Worm (Caenorhabditis elegans) whole organism, early embryonic: ENCODE results near the gene cnp-3.

Source experiments
- B0310.2 ChIP-seq: sonication (generic microtip); optimal IDR thresholded peaks from 2 replicates; lab custom pipeline; 2016; ENCODE audit warnings: mild to moderate bottlenecking, missing genetic modification characterization, missing compliant biosample characterization
- F13C5.2 ChIP-seq: sonication (generic microtip); optimal IDR thresholded peaks from 2 replicates; lab custom pipeline; 2017; ENCODE audit warnings: mild to moderate bottlenecking, missing genetic modification characterization, inconsistent platforms, missing compliant biosample characterization
- aly-1 ChIP-seq: sonication (generic microtip); optimal IDR thresholded peaks from 2 replicates; lab custom pipeline; 2016; ENCODE audit warnings: missing genetic modification characterization, missing compliant biosample characterization
- ama-1 ChIP-seq: fragments of 150-350 bp; optimal IDR thresholded peaks from 2 replicates; lab custom pipeline; 2014
- ceh-13 ChIP-seq: fragments of 200-800 bp; sonication (Bioruptor generic); optimal IDR thresholded peaks from 2 replicates; lab custom pipeline; 2018; ENCODE audit warnings: mild to moderate bottlenecking, missing genetic modification characterization, missing compliant biosample characterization
- ceh-36 ChIP-seq: sonication (generic microtip); optimal IDR thresholded peaks from 2 replicates; lab custom pipeline; 2016; ENCODE audit warnings: missing genetic modification characterization, inconsistent platforms, missing compliant biosample characterization
- ets-7 ChIP-seq: sonication (generic microtip); optimal IDR thresholded peaks from 2 replicates; lab custom pipeline; 2016; ENCODE audit warnings: missing genotype, missing genetic modification characterization, missing compliant biosample characterization
- flt-1 ChIP-seq: fragments of 200-800 bp; sonication (Bioruptor generic); IDR thresholded peaks from 2 replicates; pipeline ENCODE4 v1.3.6; 2022; ENCODE audit warnings: missing genetic modification characterization, missing compliant biosample characterization
- hmbx-1 ChIP-seq: sonication (generic microtip); optimal IDR thresholded peaks from 2 replicates; lab custom pipeline; 2016; ENCODE audit warnings: mild to moderate bottlenecking, missing genetic modification characterization, missing compliant biosample characterization
- hmg-4 ChIP-seq: fragments of 200-800 bp; sonication (Bioruptor generic); optimal IDR thresholded peaks from 2 replicates; lab custom pipeline; 2018; ENCODE audit warnings: mild to moderate bottlenecking, missing genetic modification characterization, missing compliant biosample characterization
- hnd-1 ChIP-seq: sonication (generic microtip); optimal IDR thresholded peaks from 2 replicates; lab custom pipeline; 2016; ENCODE audit warnings: missing genetic modification characterization, missing compliant biosample characterization
- pes-1 ChIP-seq: fragments of 200-800 bp; sonication (Bioruptor generic); IDR thresholded peaks from 2 replicates; pipeline ENCODE4 v1.3.6; 2022; ENCODE audit warnings: missing genetic modification reagents, missing genetic modification characterization, missing compliant biosample characterization
- scrt-1 ChIP-seq: fragments of 200-800 bp; sonication (Bioruptor generic); IDR thresholded peaks from 2 replicates; pipeline ENCODE4 v1.3.6; 2022; ENCODE audit warnings: missing genetic modification characterization, missing compliant biosample characterization
- sea-1 ChIP-seq: fragments of 200-800 bp; sonication (Bioruptor generic); conservative IDR thresholded peaks from 2 replicates; pipeline ENCODE4 v1.3.6; 2022; ENCODE audit warnings: missing genetic modification characterization, missing compliant biosample characterization
- tbx-11 ChIP-seq: fragments of 200-800 bp; sonication (Bioruptor generic); IDR thresholded peaks from 2 replicates; pipeline ENCODE4 v1.3.6; 2022; ENCODE audit warnings: missing genetic modification characterization, missing compliant biosample characterization
- tbx-37 ChIP-seq: fragments of 200-800 bp; sonication (Bioruptor generic); conservative IDR thresholded peaks from 2 replicates; pipeline ENCODE4 v1.3.6; 2022; ENCODE audit warnings: missing genetic modification reagents, missing genetic modification characterization, missing compliant biosample characterization
- tra-4 ChIP-seq: sonication (generic microtip); optimal IDR thresholded peaks from 2 replicates; lab custom pipeline; 2017; ENCODE audit warnings: missing genetic modification characterization, missing compliant biosample characterization

cnp-3 gene

DNA sequence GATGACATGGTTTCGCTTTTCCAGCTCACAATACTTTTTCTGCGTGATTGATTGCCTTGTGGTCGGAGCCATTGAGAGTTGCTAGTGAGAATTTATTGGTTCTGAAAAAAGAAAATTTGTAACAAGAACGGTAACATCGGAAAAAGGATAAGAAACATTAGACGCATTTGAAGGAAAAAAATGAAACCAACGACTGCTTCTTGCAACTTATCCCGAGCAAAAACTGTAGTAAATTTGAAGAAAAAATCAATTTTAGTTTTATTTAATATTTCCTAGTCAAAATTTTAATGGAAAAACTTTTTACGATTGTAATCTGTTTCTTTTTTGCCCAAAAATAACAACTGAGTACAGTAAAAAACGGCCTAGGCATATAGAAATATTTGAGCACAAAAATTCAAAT, 30.2 kb downstream of the cnp-3 start, which contains the start of gene lido-4:
lido-4 (minus strand) TSS at position 101 of the 400 bp plus-strand sequence.
- no peak for TF ChIP-seq pes-1 (GFP tag; lab: Robert Waterston, UW)
- no peak for TF ChIP-seq flt-1 (GFP tag; lab: Robert Waterston, UW)
- TF ChIP-seq ceh-36 (tag; lab: Kevin White, UChicago) = no peak
- TF ChIP-seq F13C5.2 (tag; lab: Kevin White, UChicago) = no peak
- no peak for TF ChIP-seq aly-1 (tag; lab: Kevin White, UChicago)
- no peak for TF ChIP-seq ets-7 (tag; lab: Kevin White, UChicago)
- TF ChIP-seq tbx-11 (GFP tag; lab: Robert Waterston, UW) = no peak
- TF ChIP-seq hmg-4 (GFP tag; lab: Kevin White, UChicago) = no peak
- TF ChIP-seq sea-1 (GFP tag; lab: Robert Waterston, UW) = no peak
- TF ChIP-seq ceh-13 (GFP tag; lab: Kevin White, UChicago) = no peak
- TF ChIP-seq ama-1 (lab: Kevin White, UChicago) = no peak
- TF ChIP-seq tbx-37 (GFP tag; lab: Robert Waterston, UW) = no peak

DNA sequence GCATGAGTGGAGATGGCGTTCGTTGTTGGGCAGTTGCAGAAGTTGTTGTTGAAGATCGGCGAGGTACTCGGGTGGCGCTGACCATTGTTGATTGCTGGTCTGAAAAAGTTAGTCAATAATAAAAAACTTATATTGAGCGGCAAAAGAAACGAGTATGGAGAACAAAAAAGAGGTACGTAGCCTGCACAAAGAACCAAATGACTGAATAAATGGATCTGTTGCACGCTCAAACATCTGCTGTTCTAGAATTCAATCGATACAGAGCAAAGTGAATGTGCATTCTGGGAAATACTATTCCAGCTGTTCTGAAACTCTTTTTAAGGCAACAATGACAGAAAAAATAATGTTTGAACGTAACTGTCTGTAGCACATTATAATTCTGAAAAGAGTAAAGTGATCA, 37.3 kb downstream of the cnp-3 start, which contains the start of gene lido-2:
lido-2 (minus strand) TSS at position 101 of the 400 bp plus-strand sequence.
- TF ChIP-seq hmg-4 (GFP tag; lab: Kevin White, UChicago) = no peak
- TF ChIP-seq scrt-1 = no peak
- TF ChIP-seq hmbx-1 = no peak
- TF ChIP-seq F13C5.2 (tag; lab: Kevin White, UChicago) = no peak
- TF ChIP-seq tbx-37 (GFP tag; lab: Robert Waterston, UW) = no peak
- no peak for TF ChIP-seq flt-1 (GFP tag; lab: Robert Waterston, UW)
- TF ChIP-seq ceh-13 (GFP tag; lab: Kevin White, UChicago) = no peak
- TF ChIP-seq tbx-11 (GFP tag; lab: Robert Waterston, UW) = no peak
- no peak for TF ChIP-seq ets-7 (tag; lab: Kevin White, UChicago)
- TF ChIP-seq sea-1 (GFP tag; lab: Robert Waterston, UW) = no peak
- no peak for TF ChIP-seq ceh-36 (tag; lab: Kevin White, UChicago)
- no peak for TF ChIP-seq tra-4 (tag; lab: Kevin White, UChicago)
- no peak for TF ChIP-seq ama-1 (lab: Kevin White, UChicago)
- no peak for TF ChIP-seq pes-1 (GFP tag; lab: Robert Waterston, UW)
- no peak for TF ChIP-seq B0310.2 (tag; lab: Kevin White, UChicago)

DNA sequence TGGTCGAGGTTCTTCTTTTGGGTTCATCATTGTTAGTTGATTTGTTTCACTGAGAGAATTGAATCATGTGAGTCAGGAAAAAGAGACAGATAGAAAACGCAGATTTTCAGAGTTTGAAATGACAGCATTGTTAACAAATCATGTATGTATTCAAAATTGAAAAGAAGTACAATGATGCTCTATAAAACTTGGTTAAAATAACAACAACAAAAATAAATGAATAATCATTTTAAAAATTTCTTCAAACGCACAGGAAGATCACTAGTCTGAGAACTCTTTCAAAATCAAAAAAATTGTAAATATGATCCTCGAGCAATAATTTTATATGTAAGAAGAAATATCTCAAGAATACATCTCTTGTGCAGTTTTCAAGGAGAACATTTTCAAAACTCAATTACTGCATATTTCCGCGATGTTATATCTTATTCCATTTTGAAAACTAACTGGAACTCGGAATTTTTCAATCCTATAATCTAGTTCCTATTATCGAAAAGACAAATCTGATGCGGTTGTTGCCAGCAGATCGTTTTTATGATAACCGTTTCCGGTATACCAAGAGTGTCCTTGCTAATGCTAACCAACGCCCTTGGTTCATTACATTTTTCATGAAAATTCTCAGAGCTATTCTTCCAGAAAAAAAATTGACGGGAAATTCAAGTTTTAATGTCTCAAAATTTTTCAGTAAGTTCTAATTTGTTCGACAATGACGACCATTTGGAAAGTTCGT, 41.2 kb downstream of the cnp-3 start, which contains the start of gene lido-1:
lido-1 (minus strand) TSS at position 51 of the 727 bp plus-strand sequence.
- TF ChIP-seq tbx-37 (GFP tag; lab: Robert Waterston, UW) (no peak), flt-1 (GFP tag; lab: Robert Waterston, UW) (no peak), F13C5.2 (tag; lab: Kevin White, UChicago) (no peak)

ce11 chrX:17093199-17093598, 44.7 kb downstream of the cnp-3 start, which contains the start of gene C08A9.3:
TSS of gene C08A9.3 (minus strand) at chrX:17093299.
- TF ChIP-seq pes-1 (GFP tag; lab: Robert Waterston, UW) (no peak), ceh-13 (GFP tag; lab: Kevin White, UChicago) (no peak), flt-1 (GFP tag; lab: Robert Waterston, UW) (no peak), hnd-1 (no peak), hmg-4 (GFP tag; lab: Kevin White, UChicago) (no peak)

ce11 chrX:17092416-17092815, 45.5 kb downstream of the cnp-3 start, which contains the start of gene sod-3:
TSS of gene sod-3 (plus strand) at chrX:17092753.
- no peak for TF ChIP-seq tra-4 (tag; lab: Kevin White, UChicago)
- no peak for TF ChIP-seq ceh-36 (tag; lab: Kevin White, UChicago)
- TF ChIP-seq hnd-1 = no peak
- no peak for TF ChIP-seq flt-1 (GFP tag; lab: Robert Waterston, UW)
- TF ChIP-seq F13C5.2 (tag; lab: Kevin White, UChicago) = no peak
- TF ChIP-seq sea-1 (GFP tag; lab: Robert Waterston, UW) = no peak
